Fruit fly (Drosophila melanogaster) whole organism, pupa: ENCODE measurements around the gene CG10959.

Experiments
- CG10348 ChIP-seq: fragments of 200-800 bp; sonication (Bioruptor generic); IDR thresholded peaks from 2 replicates; pipeline ENCODE4 v1.3.6; 2022; ENCODE audit warnings: missing biosample characterization, missing genetic modification characterization
- CG12605 ChIP-seq: fragments of 200-800 bp; sonication (Bioruptor generic); IDR thresholded peaks from 2 replicates; pipeline ENCODE4 v1.3.6; 2022; ENCODE audit warnings: missing biosample characterization, missing genetic modification characterization
- CG13204 ChIP-seq: fragments of 200-800 bp; sonication (Bioruptor generic); optimal IDR thresholded peaks from 2 replicates; lab custom pipeline; 2018; ENCODE audit warnings: missing biosample characterization, mild to moderate bottlenecking, missing genetic modification characterization, moderate library complexity
- CG14655 ChIP-seq: fragments of 200-800 bp; sonication (Bioruptor generic); optimal IDR thresholded peaks from 3 replicates; lab custom pipeline; 2017; ENCODE audit warnings: mild to moderate bottlenecking, missing biosample characterization, missing genetic modification reagents, missing genetic modification characterization
- CG15710 ChIP-seq: fragments of 200-800 bp; sonication (Bioruptor generic); optimal IDR thresholded peaks from 2 replicates; lab custom pipeline; 2018; ENCODE audit warnings: missing biosample characterization, mild to moderate bottlenecking, missing genetic modification characterization, moderate library complexity
- CG17806 ChIP-seq: fragments of 200-800 bp; sonication (Bioruptor generic); optimal IDR thresholded peaks from 2 replicates; lab custom pipeline; 2018; ENCODE audit warnings: missing biosample characterization, mild to moderate bottlenecking, missing genetic modification characterization, moderate library complexity
- CG32121 ChIP-seq: fragments of 200-800 bp; sonication (Bioruptor generic); IDR thresholded peaks from 2 replicates; pipeline ENCODE4 v1.3.6; 2022; ENCODE audit warnings: missing biosample characterization, missing genetic modification characterization
- CG34367 ChIP-seq: fragments of 200-800 bp; sonication (Bioruptor generic); optimal IDR thresholded peaks from 2 replicates; lab custom pipeline; 2018; ENCODE audit warnings: missing biosample characterization, mild to moderate bottlenecking, missing genetic modification characterization
- CG4496 ChIP-seq: fragments of 200-800 bp; sonication (Bioruptor generic); IDR thresholded peaks from 3 replicates; pipeline ENCODE4 v1.3.6; 2022; ENCODE audit warnings: missing biosample characterization, missing genetic modification characterization
- CG8159 ChIP-seq: fragments of 200-800 bp; sonication (Bioruptor generic); optimal IDR thresholded peaks from 3 replicates; lab custom pipeline; 2018; ENCODE audit warnings: missing biosample characterization, mild to moderate bottlenecking, missing genetic modification characterization, moderate library complexity
- CG8301 ChIP-seq: fragments of 200-800 bp; sonication (Bioruptor generic); optimal IDR thresholded peaks from 2 replicates; lab custom pipeline; 2018; ENCODE audit warnings: missing biosample characterization, mild to moderate bottlenecking, missing genetic modification characterization
- CG9948 ChIP-seq: fragments of 200-800 bp; sonication (Bioruptor generic); optimal IDR thresholded peaks from 2 replicates; lab custom pipeline; 2018; ENCODE audit warnings: missing biosample characterization, mild to moderate bottlenecking, missing genetic modification characterization, moderate library complexity
- D1 ChIP-seq: fragments of 200-800 bp; sonication (Bioruptor generic); optimal IDR thresholded peaks from 2 replicates; lab custom pipeline; 2018; ENCODE audit warnings: missing biosample characterization, mild to moderate bottlenecking, missing genetic modification characterization, moderate library complexity
- EcR ChIP-seq: fragments of 200-800 bp; sonication (Bioruptor generic); optimal IDR thresholded peaks from 3 replicates; lab custom pipeline; 2019; ENCODE audit warnings: missing biosample characterization, missing genetic modification characterization, mild to moderate bottlenecking, moderate library complexity, missing genetic modification reagents
- Ets98B ChIP-seq: fragments of 200-800 bp; sonication (Bioruptor generic); IDR thresholded peaks from 2 replicates; pipeline ENCODE4 v1.3.6; 2022; ENCODE audit warnings: missing biosample characterization, missing genetic modification characterization
- Pif1A ChIP-seq: fragments of 200-800 bp; sonication (Bioruptor generic); optimal IDR thresholded peaks from 3 replicates; lab custom pipeline; 2016; ENCODE audit warnings: missing biosample characterization, missing genetic modification characterization
- Pif1B ChIP-seq: fragments of 200-800 bp; sonication (Bioruptor generic); optimal IDR thresholded peaks from 3 replicates; lab custom pipeline; 2016; ENCODE audit warnings: missing biosample characterization, missing genetic modification characterization
- Snoo ChIP-seq: fragments of 200-800 bp; sonication (Bioruptor generic); optimal IDR thresholded peaks from 3 replicates; lab custom pipeline; 2017; ENCODE audit warnings: missing biosample characterization, mild to moderate bottlenecking, missing genetic modification characterization, inconsistent platforms
- fd96Ca ChIP-seq: fragments of 200-800 bp; sonication (Bioruptor generic); IDR thresholded peaks from 3 replicates; pipeline ENCODE4 v1.3.6; 2022; ENCODE audit warnings: missing biosample characterization, missing genetic modification characterization
- gl ChIP-seq: fragments of 200-800 bp; sonication (Bioruptor generic); optimal IDR thresholded peaks from 2 replicates; lab custom pipeline; 2018; ENCODE audit warnings: missing biosample characterization, mild to moderate bottlenecking, missing genetic modification characterization
- rn ChIP-seq: fragments of 200-800 bp; sonication (Bioruptor generic); IDR thresholded peaks from 2 replicates; pipeline ENCODE4 v1.3.6; 2022; ENCODE audit warnings: missing biosample characterization, missing genetic modification characterization

CG10959 gene

DNA sequence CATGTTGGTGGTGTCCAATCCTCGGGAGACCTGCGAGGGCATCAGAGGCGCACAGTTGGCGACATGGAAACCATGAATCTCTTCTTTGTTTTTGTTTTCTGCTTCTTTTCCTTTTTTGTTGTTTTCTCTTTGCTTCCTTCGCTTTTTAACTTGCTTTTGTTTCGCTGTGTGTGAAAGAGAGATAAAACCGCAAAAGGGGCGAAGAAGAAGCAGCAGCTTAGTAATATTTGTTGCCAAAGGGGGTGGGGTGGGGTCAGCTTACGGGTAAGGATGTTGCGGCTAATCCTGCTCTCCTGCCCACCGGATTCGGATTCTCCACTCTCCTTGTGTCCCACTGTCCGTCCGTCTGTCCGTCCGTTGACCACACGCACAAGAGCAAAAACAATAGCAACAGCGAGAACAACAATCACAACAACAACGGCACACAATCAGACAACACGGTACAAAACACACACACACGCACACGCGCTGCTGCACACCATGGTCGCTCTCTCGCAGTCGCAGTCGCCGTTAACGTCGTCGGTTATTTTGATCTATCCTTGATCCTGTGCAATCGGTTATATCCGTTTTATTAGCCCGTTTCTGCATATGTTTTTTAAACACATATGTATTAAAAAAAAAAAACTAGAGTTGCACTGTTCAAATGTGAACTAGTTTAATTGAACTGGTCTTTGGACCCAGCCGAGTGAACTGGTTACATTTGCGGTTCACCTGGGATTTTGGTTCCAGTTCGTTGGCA is 27.9 kb downstream of the CG10959 start:
- TF ChIP-seq EcR (GFP tag; lab: Kevin White, UChicago) (peak; percentile 38), CG17806 (no peak), CG4496 (GFP tag; lab: Robert Waterston, UW) (peak; percentile 39; the same call in 1 of the 3 replicates), CG34367 (peak; percentile 46), gl (tag; lab: Kevin White, UChicago) (peak; percentile 56), CG12605 (GFP tag; lab: Robert Waterston, UW) (peak; percentile 14; the same call in 1 of the 2 replicates), CG9948 (tag; lab: Kevin White, UChicago) (peak; percentile 26), fd96Ca (GFP tag; lab: Robert Waterston, UW) (no peak), Pif1A (GFP tag; lab: Kevin White, UChicago) (no peak), CG8159 (tag; lab: Kevin White, UChicago) (peak; percentile 35), CG13204 (no peak), CG8301 (tag; lab: Kevin White, UChicago) (no peak), CG15710 (tag; lab: Kevin White, UChicago) (peak; percentile 41)

DNA sequence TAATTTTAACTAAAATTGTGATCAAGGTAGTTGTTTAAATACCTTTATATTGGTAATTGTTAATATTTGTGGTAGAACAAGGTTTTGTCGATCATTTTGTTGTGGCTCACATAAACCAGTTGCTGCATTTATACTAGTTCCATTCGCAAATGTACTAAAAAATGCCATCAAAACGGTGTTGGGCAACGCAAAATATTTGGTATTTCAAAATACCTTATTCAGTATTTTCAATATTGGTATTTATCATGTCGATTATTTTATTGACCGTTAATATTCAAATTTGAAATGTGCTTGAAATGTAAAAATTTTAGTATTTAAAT is 28.4 kb downstream of the CG10959 start, which contains the start of gene slpr:
Gene slpr (minus strand): TSS at position 156 of the 320 bp plus-strand sequence.
- TF ChIP-seq CG14655 (GFP tag; lab: Kevin White, UChicago), result no peak
- no peak for TF ChIP-seq EcR (GFP tag; lab: Kevin White, UChicago)
- no peak for TF ChIP-seq CG32121 (GFP tag; lab: Robert Waterston, UW)
- no peak for TF ChIP-seq Snoo (tag; lab: Kevin White, UChicago)
- no peak for TF ChIP-seq Pif1B (GFP tag; lab: Kevin White, UChicago)

- TF ChIP-seq CG9948 (tag; lab: Kevin White, UChicago) (no peak), CG14655 (GFP tag; lab: Kevin White, UChicago) (no peak), Ets98B (no peak), CG10348 (no peak), gl (tag; lab: Kevin White, UChicago) (no peak), CG13204 (peak; percentile 85), CG12605 (GFP tag; lab: Robert Waterston, UW) (peak; percentile 15; the same call in 1 of the 2 replicates), CG17806 (no peak), CG8159 (tag; lab: Kevin White, UChicago) (no peak), CG32121 (GFP tag; lab: Robert Waterston, UW) (no peak), Pif1B (GFP tag; lab: Kevin White, UChicago) (no peak), D1 (tag; lab: Kevin White, UChicago) (no peak), CG34367 (no peak), CG4496 (GFP tag; lab: Robert Waterston, UW) (no peak), fd96Ca (GFP tag; lab: Robert Waterston, UW) (peak; percentile 11; the same call in 1 of the 3 replicates), CG8301 (tag; lab: Kevin White, UChicago) (no peak)
- TF ChIP-seq, all 21 proteins: peak for 3
These were observed 29.2 kb downstream of the CG10959 start for dm6 chrX:8177742-8178141.

dm6 chrX:8178165-8178955 is 29.8 kb downstream of the CG10959 start, which contains the start of gene sdt:
Gene sdt (plus strand): TSS chrX:8178549.
- TF ChIP-seq CG8159 (tag; lab: Kevin White, UChicago), result peak; percentile 20
- TF ChIP-seq CG8301 (tag; lab: Kevin White, UChicago), result no peak
- TF ChIP-seq CG13204, result peak; percentile 69

DNA sequence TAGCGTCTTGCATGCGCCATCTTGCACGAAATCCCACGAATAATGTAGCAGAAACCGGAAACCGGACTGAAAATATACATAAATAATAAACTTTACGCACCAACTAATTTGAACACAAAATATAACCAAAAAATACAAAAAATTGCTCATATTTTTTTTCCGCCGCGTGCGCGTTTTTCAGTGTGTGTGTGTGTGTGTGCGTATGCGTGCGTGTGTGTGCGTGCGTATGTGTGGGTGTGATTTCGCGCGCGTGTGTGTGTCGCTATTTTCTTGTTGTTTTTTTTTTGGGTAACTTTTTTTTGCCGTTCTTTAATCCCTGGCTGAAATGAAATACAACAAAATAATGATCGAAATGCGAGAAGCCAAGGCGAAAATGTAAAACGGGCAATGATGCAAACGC is 30.4 kb downstream of the CG10959 start:
- TF ChIP-seq CG14655 (GFP tag; lab: Kevin White, UChicago), result no peak
- TF ChIP-seq CG10348, result no peak
- no peak for TF ChIP-seq CG4496 (GFP tag; lab: Robert Waterston, UW)
- no peak for TF ChIP-seq EcR (GFP tag; lab: Kevin White, UChicago)
- no peak for TF ChIP-seq CG32121 (GFP tag; lab: Robert Waterston, UW)
- no peak for TF ChIP-seq Ets98B

dm6 chrX:8179858-8180257 is 31.3 kb downstream of the CG10959 start:
- TF ChIP-seq CG12605 (GFP tag; lab: Robert Waterston, UW) (no peak), CG10348 (no peak), Pif1B (GFP tag; lab: Kevin White, UChicago) (no peak), EcR (GFP tag; lab: Kevin White, UChicago) (no peak), gl (tag; lab: Kevin White, UChicago) (no peak), CG14655 (GFP tag; lab: Kevin White, UChicago) (no peak), CG34367 (no peak), CG32121 (GFP tag; lab: Robert Waterston, UW) (no peak), rn (GFP tag; lab: Robert Waterston, UW) (no peak), CG13204 (no peak), CG8159 (tag; lab: Kevin White, UChicago) (no peak), CG8301 (tag; lab: Kevin White, UChicago) (no peak), D1 (tag; lab: Kevin White, UChicago) (no peak)
